Worm (Caenorhabditis elegans): Measurements from ENCODE around the gene nta-1.
"Not testable (repeated sequence)": the region's sequence is repeated elsewhere in the genome, so short reads cannot be mapped to it uniquely, and the experiment has no call there.

Gene nta-1

DNA sequence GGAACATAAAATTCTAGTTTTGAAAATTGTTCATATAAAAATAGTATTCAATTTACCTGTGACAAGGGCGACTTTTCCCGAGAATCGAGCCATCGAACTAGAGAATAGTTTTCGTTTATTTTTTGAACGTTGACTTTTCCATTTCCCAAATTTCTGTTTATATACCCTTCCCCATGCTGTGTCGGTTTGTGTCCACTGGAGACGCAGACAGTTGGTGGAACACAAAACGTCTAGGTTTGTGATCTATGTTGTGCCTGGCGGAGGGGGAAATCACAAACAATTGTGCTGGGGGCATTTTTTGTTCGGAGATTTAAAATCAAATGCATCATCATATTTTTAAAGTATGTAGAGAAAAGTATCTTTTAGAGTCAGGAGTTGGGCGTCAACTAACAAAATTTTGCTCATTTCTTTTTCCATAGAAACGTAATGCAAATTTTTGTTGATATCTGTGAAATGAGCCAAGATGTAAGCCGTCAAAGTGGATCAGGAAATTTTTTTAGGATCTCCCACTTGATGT lies at the start of gene nta-1:
nta-1 (minus strand) TSS at position 131 of the 517 bp plus-strand sequence.
- no peak for TF ChIP-seq unc-62 (GFP tag; optimal IDR thresholded peaks at IDR 0.05)

DNA sequence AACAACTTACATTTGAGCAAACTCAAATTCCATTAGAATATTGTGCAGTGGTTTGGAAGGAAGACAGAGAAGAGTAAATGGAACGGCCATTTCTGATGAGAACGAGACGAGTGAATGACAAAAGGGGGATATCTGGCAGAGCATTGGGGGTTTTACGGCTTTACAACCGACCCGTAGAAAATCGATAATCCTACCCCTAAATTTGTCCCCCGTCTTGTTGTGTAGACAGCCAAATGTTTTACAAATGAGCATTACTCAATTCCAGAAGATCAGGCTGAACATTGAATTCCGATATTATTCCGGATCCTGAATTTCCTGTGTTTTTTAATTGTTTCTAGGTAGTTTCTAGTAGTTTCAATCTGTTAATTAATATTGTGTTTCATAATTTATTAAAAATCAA lies 49.7 kb upstream of the nta-1 start, which contains the start of gene fbxb-99:
fbxb-99 (minus strand) TSS at position 101 of the 400 bp plus-strand sequence.
- TF ChIP-seq unc-62 (GFP tag; optimal IDR thresholded peaks at IDR 0.05): no peak

DNA sequence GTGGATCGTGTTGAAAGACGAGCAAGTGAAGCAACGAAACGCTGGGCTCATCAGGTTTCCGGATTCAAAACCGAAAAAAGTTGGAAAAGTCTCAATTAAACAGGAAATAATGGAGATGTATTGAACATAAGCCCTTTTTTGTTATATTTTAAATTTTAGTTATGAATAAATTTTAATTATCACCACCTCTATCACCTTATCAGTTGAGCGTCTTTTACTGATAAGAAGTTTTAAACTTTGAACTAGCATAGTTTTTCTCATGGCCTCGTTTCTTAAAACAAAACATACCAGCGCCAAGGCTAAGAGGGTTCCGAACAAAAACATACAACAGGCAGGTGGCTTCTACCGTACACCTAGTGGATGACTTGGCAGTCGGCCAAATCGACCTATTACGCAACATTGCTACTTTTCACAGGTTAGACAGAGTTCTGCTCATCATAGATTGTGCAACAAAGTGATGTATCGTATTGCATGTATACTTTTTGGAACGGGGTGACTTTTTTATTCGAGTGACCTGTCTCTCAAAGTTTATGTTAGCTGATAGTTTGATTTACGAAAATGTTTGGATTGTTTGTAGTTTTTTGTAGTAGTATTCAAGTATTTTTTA lies 44.8 kb upstream of the nta-1 start:
- no peak for TF ChIP-seq unc-62 (GFP tag; optimal IDR thresholded peaks at IDR 0.05)

DNA sequence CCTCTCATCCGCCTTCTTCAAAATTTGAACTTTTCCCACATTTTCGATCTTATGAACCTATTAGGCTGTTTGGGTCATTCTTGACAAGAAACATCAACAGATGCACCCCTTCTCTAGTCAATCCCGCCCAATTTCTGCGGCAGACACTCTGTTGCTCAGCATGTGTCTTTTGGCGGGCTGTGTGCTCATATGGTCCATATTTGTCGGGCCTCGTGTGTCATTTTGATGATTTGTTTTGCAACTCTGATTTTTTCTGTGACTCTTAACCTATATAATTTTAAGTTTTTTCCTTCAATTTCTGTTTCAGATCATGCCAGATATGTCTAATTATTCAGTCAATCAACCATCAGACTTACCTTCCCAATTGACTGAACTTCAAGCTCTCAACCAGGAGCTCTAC lies 43.5 kb upstream of the nta-1 start, which contains the start of gene T24E12.13:
T24E12.13 (plus strand) TSS at position 301 of the 400 bp plus-strand sequence.
- no peak for TF ChIP-seq unc-62 (GFP tag; optimal IDR thresholded peaks at IDR 0.05)

DNA sequence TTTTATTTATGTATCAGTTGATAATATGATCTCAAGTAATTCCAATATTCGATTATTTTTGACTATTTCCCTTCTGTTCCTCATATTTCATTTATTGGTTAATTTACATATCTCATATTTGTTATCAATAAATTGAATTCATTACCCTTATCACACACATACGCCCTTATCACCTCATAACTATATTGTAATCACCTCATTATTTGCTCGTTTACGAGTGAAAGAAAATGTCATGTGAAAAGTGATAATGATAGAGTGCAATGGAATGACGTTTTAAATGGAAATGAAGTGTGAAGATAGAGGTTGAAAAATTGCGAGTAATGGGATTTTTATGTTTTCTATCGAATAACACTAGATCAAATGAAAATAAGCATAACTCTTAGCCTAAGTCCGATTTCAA lies 42.9 kb upstream of the nta-1 start:
- TF ChIP-seq unc-62 (GFP tag; optimal IDR thresholded peaks at IDR 0.05): no peak

DNA sequence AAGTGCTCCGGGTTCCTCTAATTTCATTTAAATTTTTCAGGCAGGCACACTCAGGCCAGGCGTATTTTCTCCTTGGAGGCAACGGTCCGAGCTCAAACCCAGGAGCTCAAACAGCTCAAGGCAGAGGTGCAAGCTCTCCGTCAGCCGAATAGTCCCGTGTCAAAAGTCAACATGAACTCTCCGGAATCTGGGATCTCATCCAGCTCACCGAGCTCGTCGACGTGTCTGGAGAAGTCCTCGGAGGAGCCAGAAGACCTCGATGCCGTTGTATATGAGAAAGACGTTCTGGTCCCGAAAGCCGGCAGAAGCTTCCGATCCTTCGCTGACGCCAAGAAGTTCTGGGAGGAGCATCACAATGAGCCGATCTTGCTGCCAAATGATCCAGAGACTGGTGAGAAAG lies 42.1 kb upstream of the nta-1 start:
- no peak for TF ChIP-seq unc-62 (GFP tag; optimal IDR thresholded peaks at IDR 0.05)

DNA sequence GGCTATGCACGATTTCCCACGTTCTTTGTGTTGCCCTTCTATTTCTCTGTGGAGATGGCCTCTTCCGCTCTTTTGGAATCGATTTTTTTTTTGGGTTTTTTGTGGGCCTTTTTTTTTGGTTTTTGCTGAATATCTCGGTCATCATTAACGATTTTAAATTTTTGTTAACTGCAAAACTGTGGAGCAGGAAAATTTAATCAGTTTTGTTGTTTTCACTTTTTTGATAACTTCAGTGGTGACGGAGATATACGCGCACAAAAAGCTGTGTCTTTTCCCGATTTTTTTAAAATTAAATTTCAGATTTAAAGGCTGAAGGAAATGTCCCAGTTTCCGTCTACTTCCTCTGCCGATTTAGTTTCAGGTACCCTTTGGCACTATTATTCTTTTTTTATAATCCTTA lies 41.6 kb upstream of the nta-1 start, which contains the start of gene T24E12.1:
T24E12.1 (plus strand) TSS at position 301 of the 400 bp plus-strand sequence.
- no peak for TF ChIP-seq unc-62 (GFP tag; optimal IDR thresholded peaks at IDR 0.05)

DNA sequence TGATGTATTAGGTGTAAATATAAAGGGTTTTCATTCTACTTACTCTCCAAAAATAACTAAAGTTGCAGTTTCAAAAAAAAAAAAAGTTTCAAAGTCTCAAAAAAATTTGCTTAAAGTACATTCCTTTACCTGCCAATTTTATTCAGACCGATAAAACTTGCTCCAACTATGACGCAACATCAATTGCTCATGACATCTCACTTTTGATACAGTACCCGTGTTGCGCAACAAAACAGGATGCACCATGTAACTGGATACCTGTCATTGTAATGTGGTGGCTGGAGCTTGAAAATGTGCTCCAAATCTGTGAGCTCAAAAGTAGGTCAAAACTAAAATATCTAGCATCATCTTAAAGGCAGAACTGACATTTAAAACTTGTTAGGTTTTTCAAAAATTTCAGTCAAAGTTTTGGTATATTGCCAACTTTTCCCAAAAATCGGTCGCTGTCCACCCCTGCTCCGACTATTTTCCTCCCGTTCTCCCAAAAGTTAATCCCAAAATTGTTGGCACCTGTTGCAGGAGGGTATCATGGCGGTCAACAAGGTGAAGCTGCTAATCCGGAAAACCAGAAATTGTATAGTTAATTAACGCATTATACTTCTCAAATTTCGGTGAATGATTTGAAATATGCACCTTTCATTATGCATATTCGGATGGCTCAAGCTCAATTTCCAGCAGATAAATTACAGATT lies 38.8 kb upstream of the nta-1 start, which contains the start of gene T24E12.2:
T24E12.2 (plus strand) TSS at position 642 of the 692 bp plus-strand sequence.
- no peak for TF ChIP-seq unc-62 (GFP tag; optimal IDR thresholded peaks at IDR 0.05)

DNA sequence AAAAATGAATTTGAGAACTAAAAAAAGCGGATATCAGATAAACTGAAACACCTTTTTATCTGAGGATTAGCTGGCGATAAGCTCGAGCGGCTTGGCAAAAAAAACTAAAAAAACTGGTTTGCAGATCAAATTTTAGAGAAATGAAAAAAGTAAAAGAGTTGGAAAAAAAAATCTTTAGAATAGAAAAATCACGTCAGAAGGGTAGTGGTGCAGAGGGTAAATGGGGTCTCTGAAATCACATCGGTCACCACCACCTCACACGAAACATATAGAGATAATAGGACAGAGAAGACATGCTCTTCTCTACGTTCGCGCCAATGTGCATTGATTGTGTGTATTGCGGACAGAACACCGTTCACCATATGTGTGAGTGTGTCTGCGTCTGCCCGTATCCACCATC lies 37.6 kb upstream of the nta-1 start:
- no peak for TF ChIP-seq unc-62 (GFP tag; optimal IDR thresholded peaks at IDR 0.05)

DNA sequence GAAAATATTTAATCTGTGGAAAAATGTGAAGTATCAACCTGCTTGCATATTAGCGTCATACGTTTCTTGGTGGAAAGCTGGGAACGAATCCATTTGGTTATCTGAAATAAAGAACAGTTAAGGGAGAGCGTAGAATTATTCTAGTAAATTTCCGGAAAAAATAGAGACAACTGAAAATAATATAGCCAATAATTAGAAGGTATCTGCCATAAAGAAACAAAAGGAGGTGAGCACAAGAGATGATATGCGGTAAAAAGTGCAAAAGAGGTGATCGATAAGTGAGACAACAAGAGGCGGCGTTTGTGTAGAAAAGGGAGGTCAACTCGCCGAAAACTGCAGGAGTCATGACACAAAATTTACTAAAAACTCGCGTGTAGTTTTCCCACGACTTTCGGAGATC lies 35.8 kb upstream of the nta-1 start, which contains the start of gene T24E12.11:
T24E12.11 (minus strand) TSS at position 101 of the 400 bp plus-strand sequence.
- TF ChIP-seq unc-62 (GFP tag; optimal IDR thresholded peaks at IDR 0.05): no peak

DNA sequence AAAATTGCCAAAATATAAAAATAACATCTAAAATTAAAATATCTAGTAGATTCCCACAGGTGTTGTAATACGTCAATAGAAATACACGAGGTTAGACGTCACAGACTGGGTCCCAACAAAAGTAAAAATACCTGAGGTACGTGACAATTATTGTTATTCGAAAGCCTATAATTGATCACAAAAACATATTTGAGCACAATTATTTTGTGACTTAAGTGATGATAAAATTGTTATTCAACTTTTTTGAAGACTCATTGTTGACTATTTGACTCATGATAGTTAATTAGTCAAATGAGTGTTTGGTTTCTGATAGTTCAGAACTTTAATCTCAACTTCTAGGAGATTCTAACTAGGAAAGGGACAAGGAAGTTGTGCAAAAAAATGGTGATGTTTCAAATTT lies 34.2 kb upstream of the nta-1 start:
- no peak for TF ChIP-seq unc-62 (GFP tag; optimal IDR thresholded peaks at IDR 0.05)

DNA sequence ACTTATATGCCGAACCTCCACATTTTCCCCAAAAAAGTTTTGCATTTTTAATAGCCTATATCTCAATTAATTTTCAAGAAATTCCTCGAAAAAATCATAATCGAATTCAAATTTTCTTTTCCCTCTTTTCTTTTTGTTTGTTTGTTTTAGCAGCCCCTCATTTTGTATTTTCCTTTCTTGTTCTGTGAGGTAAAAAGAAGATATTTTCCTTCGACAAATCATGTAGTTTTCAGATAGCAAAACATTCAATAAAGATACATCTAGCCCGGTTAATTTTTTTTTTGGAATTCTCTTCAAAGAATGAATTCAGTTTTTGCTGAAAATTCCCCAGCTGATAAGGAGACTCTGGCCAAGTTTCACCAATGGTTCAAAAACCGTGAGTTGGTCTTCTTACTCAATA lies 32.1 kb upstream of the nta-1 start, which contains the start of gene T24E12.3:
T24E12.3 (plus strand) TSS at position 301 of the 400 bp plus-strand sequence.
- no peak for TF ChIP-seq unc-62 (GFP tag; optimal IDR thresholded peaks at IDR 0.05)

DNA sequence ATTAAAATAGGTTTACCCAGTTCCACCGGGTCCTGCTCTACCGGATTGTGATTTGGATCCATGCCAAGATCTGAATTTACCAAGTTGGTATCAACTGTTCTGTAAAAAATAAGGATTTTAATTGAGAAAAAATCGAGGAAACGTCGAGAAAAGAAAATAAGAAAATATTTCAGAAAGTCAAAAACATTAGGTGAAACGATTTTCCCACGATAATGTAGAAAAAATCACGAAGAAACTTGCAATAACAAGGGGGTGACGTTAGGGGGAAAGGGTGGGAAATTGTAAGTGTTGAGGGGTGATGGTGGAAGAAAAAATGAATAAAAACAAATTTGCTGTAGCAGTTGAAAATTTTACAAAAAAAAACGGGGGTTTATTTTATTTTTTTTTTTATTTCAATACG lies 29.5 kb upstream of the nta-1 start, which contains the start of gene T24E12.10:
T24E12.10 (minus strand) TSS at position 101 of the 400 bp plus-strand sequence.
- TF ChIP-seq unc-62 (GFP tag; optimal IDR thresholded peaks at IDR 0.05): no peak

DNA sequence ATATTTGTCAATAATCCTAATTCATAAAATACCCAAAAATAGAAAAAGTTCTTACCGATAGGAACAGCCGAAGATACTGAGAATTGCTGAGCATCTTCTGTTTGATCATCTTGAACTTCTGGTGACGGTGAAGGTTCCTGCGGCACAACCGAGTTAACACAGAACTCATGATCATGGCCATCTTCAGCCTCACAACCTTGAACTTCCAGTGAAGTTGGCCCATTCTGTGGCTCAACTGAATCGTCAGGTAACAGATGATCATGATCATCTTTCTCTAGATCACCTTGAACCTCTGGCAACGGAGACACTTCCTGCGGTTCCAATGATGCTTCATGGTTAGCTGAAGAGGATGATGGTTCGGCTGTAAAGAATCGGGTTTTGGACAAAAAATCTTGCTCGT lies 28.0 kb upstream of the nta-1 start:
- TF ChIP-seq unc-62 (GFP tag; optimal IDR thresholded peaks at IDR 0.05): no peak

DNA sequence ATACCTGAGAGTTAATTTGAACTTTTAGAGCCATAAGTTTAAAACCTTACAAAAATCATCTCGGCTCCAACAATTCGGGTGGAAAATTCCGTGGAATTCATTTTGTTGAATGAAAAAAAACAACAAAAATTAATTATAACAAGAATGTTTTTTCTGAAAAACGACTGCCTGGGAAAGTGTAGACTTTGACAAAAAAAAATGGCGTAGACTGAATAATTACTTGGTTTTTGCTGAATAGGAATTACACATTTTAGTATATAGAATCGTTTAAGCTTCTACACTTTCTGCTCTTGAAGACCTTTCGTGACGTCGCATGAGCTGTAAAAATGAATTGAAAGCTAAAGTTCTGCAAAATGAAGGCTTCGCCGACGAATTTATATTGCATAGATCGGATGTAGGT lies 20.9 kb upstream of the nta-1 start, which contains the start of gene srx-112:
srx-112 (minus strand) TSS at position 101 of the 400 bp plus-strand sequence.
- no peak for TF ChIP-seq unc-62 (GFP tag; optimal IDR thresholded peaks at IDR 0.05)

DNA sequence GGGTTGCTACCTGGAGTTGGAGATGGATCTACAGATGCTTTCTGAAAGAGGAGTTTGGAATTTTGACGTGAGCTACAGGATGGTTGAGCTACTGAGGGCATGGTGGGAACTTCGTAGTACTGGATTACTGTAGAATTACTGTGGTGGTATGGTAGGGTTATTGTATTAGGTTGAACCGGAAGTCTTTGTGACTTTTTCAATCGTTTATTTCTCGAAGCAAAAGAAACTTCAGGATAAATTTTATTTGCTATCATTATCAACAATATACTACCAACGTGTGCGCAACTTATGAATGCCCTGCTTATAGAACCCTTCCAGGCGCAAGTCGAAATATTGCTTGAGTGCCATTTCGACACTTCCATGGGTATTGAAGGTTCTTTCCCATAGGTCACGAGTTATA lies 18.0 kb upstream of the nta-1 start, which contains the start of gene T24E12.6:
T24E12.6 (minus strand) TSS at position 101 of the 400 bp plus-strand sequence.
- TF ChIP-seq unc-62 (GFP tag; optimal IDR thresholded peaks at IDR 0.05): not testable (repeated sequence)
